Fruit fly (Drosophila melanogaster) whole organism, embryonic: ENCODE data around the gene CG13248.

Source experiments
- Asciz ChIP-seq: fragments of 200-800 bp; sonication (Bioruptor generic); optimal IDR thresholded peaks from 2 replicates; lab custom pipeline; 2017; ENCODE audit warnings: missing biosample characterization, mild to moderate bottlenecking, missing genetic modification characterization, missing genetic modification reagents
- Bteb2 ChIP-seq: fragments of 200-800 bp; sonication (Bioruptor generic); optimal IDR thresholded peaks from 2 replicates; lab custom pipeline; 2016; ENCODE audit warnings: missing biosample characterization, missing genetic modification characterization
- CG10209 ChIP-seq: fragments of 200-800 bp; sonication (Bioruptor generic); optimal IDR thresholded peaks from 3 replicates; lab custom pipeline; 2017; ENCODE audit warnings: missing biosample characterization, mild to moderate bottlenecking, missing genetic modification characterization, missing genetic modification reagents
- CG11398 ChIP-seq: fragments of 200-800 bp; sonication (Bioruptor generic); optimal IDR thresholded peaks from 2 replicates; lab custom pipeline; 2016; ENCODE audit warnings: missing biosample characterization, missing genetic modification characterization
- CG11456 ChIP-seq: fragments of 200-800 bp; sonication (Bioruptor generic); IDR thresholded peaks from 3 replicates; pipeline ENCODE4 v1.3.6; 2022; ENCODE audit warnings: missing biosample characterization, missing genetic modification characterization
- CG12659 ChIP-seq: fragments of 200-800 bp; sonication (Bioruptor generic); optimal IDR thresholded peaks from 3 replicates; lab custom pipeline; 2017; ENCODE audit warnings: mild to moderate bottlenecking, missing biosample characterization, missing genetic modification reagents, missing genetic modification characterization
- CG12942 ChIP-seq: fragments of 200-800 bp; sonication (Bioruptor generic); optimal IDR thresholded peaks from 3 replicates; lab custom pipeline; 2016; ENCODE audit warnings: missing biosample characterization, missing genetic modification characterization
- CG15479 ChIP-seq: fragments of 200-800 bp; sonication (Bioruptor generic); optimal IDR thresholded peaks from 3 replicates; lab custom pipeline; 2019; ENCODE audit warnings: missing biosample characterization, mild to moderate bottlenecking, missing genetic modification characterization, moderate library complexity
- CG1602 ChIP-seq: fragments of 200-800 bp; sonication (Bioruptor generic); optimal IDR thresholded peaks from 3 replicates; lab custom pipeline; 2016; ENCODE audit warnings: missing biosample characterization, missing genetic modification characterization
- CG1603 ChIP-seq: fragments of 200-800 bp; sonication (Bioruptor generic); optimal IDR thresholded peaks from 2 replicates; lab custom pipeline; 2019; ENCODE audit warnings: missing biosample characterization, mild to moderate bottlenecking, missing genetic modification characterization, moderate library complexity
- CG1832 ChIP-seq: fragments of 200-800 bp; sonication (Bioruptor generic); optimal IDR thresholded peaks from 2 replicates; lab custom pipeline; 2017; ENCODE audit warnings: missing biosample characterization, mild to moderate bottlenecking, missing genetic modification characterization, inconsistent platforms
- CG4854 ChIP-seq: fragments of 200-800 bp; sonication (Bioruptor generic); optimal IDR thresholded peaks from 2 replicates; lab custom pipeline; 2016; ENCODE audit warnings: missing biosample characterization, missing genetic modification characterization, inconsistent platforms
- CG7372 ChIP-seq: fragments of 200-800 bp; sonication (Bioruptor generic); IDR thresholded peaks from 2 replicates; pipeline ENCODE4 v1.3.6; 2022; ENCODE audit warnings: missing biosample characterization, missing genetic modification characterization
- CG8765 ChIP-seq: fragments of 200-800 bp; sonication (Bioruptor generic); IDR thresholded peaks from 2 replicates; pipeline ENCODE4 v1.3.6; 2022; ENCODE audit warnings: missing biosample characterization, missing genetic modification characterization
- CG9727 ChIP-seq: fragments of 200-800 bp; sonication (Bioruptor generic); optimal IDR thresholded peaks from 3 replicates; lab custom pipeline; 2017; ENCODE audit warnings: missing biosample characterization, mild to moderate bottlenecking, missing genetic modification characterization
- CG9817 ChIP-seq: fragments of 200-800 bp; sonication (Bioruptor generic); optimal IDR thresholded peaks from 2 replicates; lab custom pipeline; 2018; ENCODE audit warnings: missing biosample characterization, mild to moderate bottlenecking, missing genetic modification characterization, moderate library complexity
- Dfd ChIP-seq, 2 experiments: fragments of >200 bp; optimal IDR thresholded peaks; 2 replicates each; lab custom pipeline; 2017; ENCODE audit warnings: missing biosample characterization in 2 of 2, missing genetic modification characterization in 2 of 2
- Doc2 ChIP-seq: fragments of 200-800 bp; sonication (Bioruptor generic); IDR thresholded peaks from 2 replicates; pipeline ENCODE4 v1.3.6; 2022; ENCODE audit warnings: missing biosample characterization, missing genetic modification characterization
- Dp ChIP-seq: fragments of 200-800 bp; sonication (Bioruptor generic); optimal IDR thresholded peaks from 2 replicates; lab custom pipeline; 2018; ENCODE audit warnings: missing biosample characterization, mild to moderate bottlenecking, missing genetic modification characterization, moderate library complexity
- Fer2 ChIP-seq: fragments of 200-800 bp; sonication (Bioruptor generic); optimal IDR thresholded peaks from 2 replicates; lab custom pipeline; 2018; ENCODE audit warnings: missing biosample characterization, mild to moderate bottlenecking, missing genetic modification characterization, moderate library complexity
- Gsc ChIP-seq: fragments of 200-800 bp; sonication (Bioruptor generic); IDR thresholded peaks from 2 replicates; pipeline ENCODE4 v1.3.6; 2022; ENCODE audit warnings: missing biosample characterization, missing genetic modification characterization
- HHEX ChIP-seq: fragments of 200-800 bp; sonication (Bioruptor generic); optimal IDR thresholded peaks from 3 replicates; lab custom pipeline; 2017; ENCODE audit warnings: missing biosample characterization, mild to moderate bottlenecking, missing genetic modification characterization, missing genetic modification reagents
- HLH3B ChIP-seq: fragments of 200-800 bp; sonication (Bioruptor generic); IDR thresholded peaks from 2 replicates; pipeline ENCODE4 v1.3.6; 2022; ENCODE audit warnings: missing biosample characterization, missing genetic modification characterization
- Nf-YA ChIP-seq: fragments of 200-800 bp; sonication (Bioruptor generic); IDR thresholded peaks from 2 replicates; pipeline ENCODE4 v1.3.6; 2022; ENCODE audit warnings: missing biosample characterization, missing genetic modification characterization
- Ptx1 ChIP-seq: fragments of 200-800 bp; sonication (Bioruptor generic); IDR thresholded peaks from 2 replicates; pipeline ENCODE4 v1.3.6; 2022; ENCODE audit warnings: missing biosample characterization, missing genetic modification characterization
- Scr ChIP-seq: fragments of 200-800 bp; sonication (Bioruptor generic); IDR thresholded peaks from 2 replicates; pipeline ENCODE4 v1.3.6; 2022; ENCODE audit warnings: missing biosample characterization, missing genetic modification characterization; ENCODE audit not compliant: partially characterized antibody
- Six4 ChIP-seq: fragments of 200-800 bp; sonication (Bioruptor generic); optimal IDR thresholded peaks from 2 replicates; lab custom pipeline; 2016; ENCODE audit warnings: missing biosample characterization, missing genetic modification characterization
- Sry-δ ChIP-seq: fragments of 200-800 bp; sonication (Bioruptor generic); optimal IDR thresholded peaks from 2 replicates; lab custom pipeline; 2016; ENCODE audit warnings: missing biosample characterization, missing genetic modification characterization
- Usf ChIP-seq: fragments of 200-800 bp; sonication (Bioruptor generic); optimal IDR thresholded peaks from 2 replicates; lab custom pipeline; 2017; ENCODE audit warnings: missing genotype, missing biosample characterization, missing genetic modification characterization
- aop ChIP-seq: fragments of 200-800 bp; sonication (Bioruptor generic); IDR thresholded peaks from 2 replicates; pipeline ENCODE4 v1.3.6; 2022; ENCODE audit warnings: missing biosample characterization, missing genetic modification characterization
- ase ChIP-seq: fragments of 200-800 bp; sonication (Bioruptor generic); IDR thresholded peaks from 3 replicates; pipeline ENCODE4 v1.3.6; 2022; ENCODE audit warnings: missing biosample characterization, missing genetic modification characterization
- btn ChIP-seq: fragments of 200-800 bp; sonication (Bioruptor generic); optimal IDR thresholded peaks from 2 replicates; lab custom pipeline; 2016; ENCODE audit warnings: missing biosample characterization, missing genetic modification characterization
- chif ChIP-seq, 2 experiments: fragments of 200-800 bp; sonication (Bioruptor generic); optimal IDR thresholded peaks; 3 replicates each; lab custom pipeline; 2016; ENCODE audit warnings: missing biosample characterization in 2 of 2, missing genetic modification characterization in 2 of 2
- ci ChIP-seq: fragments of 200-800 bp; sonication (Bioruptor generic); IDR thresholded peaks from 3 replicates; pipeline ENCODE4 v1.3.6; 2022; ENCODE audit warnings: missing biosample characterization, missing genetic modification characterization
- dysf ChIP-seq: fragments of 200-800 bp; sonication (Bioruptor generic); IDR thresholded peaks from 3 replicates; pipeline ENCODE4 v1.3.6; 2022; ENCODE audit warnings: missing biosample characterization, missing genetic modification characterization
- en ChIP-seq: fragments of 200-800 bp; sonication (Bioruptor generic); optimal IDR thresholded peaks from 2 replicates; lab custom pipeline; 2016; ENCODE audit warnings: missing biosample characterization, missing genetic modification characterization
- fu2 ChIP-seq: fragments of 200-800 bp; sonication (Bioruptor generic); optimal IDR thresholded peaks from 2 replicates; lab custom pipeline; 2016; ENCODE audit warnings: missing biosample characterization, missing genetic modification characterization
- grn ChIP-seq: fragments of 200-800 bp; sonication (Bioruptor generic); optimal IDR thresholded peaks from 3 replicates; lab custom pipeline; 2017; ENCODE audit warnings: missing biosample characterization, missing genetic modification characterization
- gsb-n ChIP-seq: fragments of 200-800 bp; sonication (Bioruptor generic); optimal IDR thresholded peaks from 3 replicates; lab custom pipeline; 2018; ENCODE audit warnings: missing biosample characterization, mild to moderate bottlenecking, missing genetic modification characterization
- insv ChIP-seq, 2 experiments: fragments of 200-800 bp; sonication (Bioruptor generic); optimal IDR thresholded peaks; 3 replicates each; lab custom pipeline; 2016 to 2018; ENCODE audit warnings: missing biosample characterization in 2 of 2, missing genetic modification characterization in 2 of 2
- onecut ChIP-seq: fragments of 200-800 bp; sonication (Bioruptor generic); IDR thresholded peaks from 2 replicates; pipeline ENCODE4 v1.3.6; 2022; ENCODE audit warnings: missing biosample characterization, missing genetic modification characterization
- p53 ChIP-seq: fragments of 200-800 bp; sonication (Bioruptor generic); optimal IDR thresholded peaks from 2 replicates; lab custom pipeline; 2016; ENCODE audit warnings: missing biosample characterization, missing genetic modification characterization
- psq ChIP-seq: fragments of 200-800 bp; sonication (Bioruptor generic); optimal IDR thresholded peaks from 2 replicates; lab custom pipeline; 2017; ENCODE audit warnings: missing biosample characterization, missing genetic modification characterization
- schlank ChIP-seq: fragments of 200-800 bp; sonication (Bioruptor generic); optimal IDR thresholded peaks from 2 replicates; lab custom pipeline; 2018; ENCODE audit warnings: missing biosample characterization, mild to moderate bottlenecking, missing genetic modification characterization
- sd ChIP-seq: fragments of 200-800 bp; sonication (Bioruptor generic); optimal IDR thresholded peaks from 3 replicates; lab custom pipeline; 2018; ENCODE audit warnings: missing biosample characterization, mild to moderate bottlenecking, missing genetic modification characterization, moderate library complexity
- sim ChIP-seq: fragments of 200-800 bp; sonication (Bioruptor generic); IDR thresholded peaks from 2 replicates; pipeline ENCODE4 v1.3.6; 2022; ENCODE audit warnings: missing biosample characterization, missing genetic modification characterization
- ssp ChIP-seq: fragments of 200-800 bp; sonication (Bioruptor generic); IDR thresholded peaks from 2 replicates; pipeline ENCODE4 v1.3.6; 2022; ENCODE audit warnings: missing biosample characterization, missing genetic modification characterization
- sug ChIP-seq: fragments of 200-800 bp; optimal IDR thresholded peaks from 2 replicates; lab custom pipeline; 2019; ENCODE audit warnings: missing biosample characterization, mild to moderate bottlenecking, missing genetic modification characterization, moderate library complexity
- tap ChIP-seq: fragments of 200-800 bp; optimal IDR thresholded peaks from 3 replicates; lab custom pipeline; 2019; ENCODE audit warnings: missing biosample characterization, mild to moderate bottlenecking, missing genetic modification characterization, moderate library complexity
- tna ChIP-seq: fragments of 200-800 bp; sonication (Bioruptor generic); IDR thresholded peaks from 2 replicates; pipeline ENCODE4 v1.3.6; 2022; ENCODE audit warnings: missing biosample characterization, missing genetic modification characterization; ENCODE audit not compliant: partially characterized antibody

Gene CG13248

DNA sequence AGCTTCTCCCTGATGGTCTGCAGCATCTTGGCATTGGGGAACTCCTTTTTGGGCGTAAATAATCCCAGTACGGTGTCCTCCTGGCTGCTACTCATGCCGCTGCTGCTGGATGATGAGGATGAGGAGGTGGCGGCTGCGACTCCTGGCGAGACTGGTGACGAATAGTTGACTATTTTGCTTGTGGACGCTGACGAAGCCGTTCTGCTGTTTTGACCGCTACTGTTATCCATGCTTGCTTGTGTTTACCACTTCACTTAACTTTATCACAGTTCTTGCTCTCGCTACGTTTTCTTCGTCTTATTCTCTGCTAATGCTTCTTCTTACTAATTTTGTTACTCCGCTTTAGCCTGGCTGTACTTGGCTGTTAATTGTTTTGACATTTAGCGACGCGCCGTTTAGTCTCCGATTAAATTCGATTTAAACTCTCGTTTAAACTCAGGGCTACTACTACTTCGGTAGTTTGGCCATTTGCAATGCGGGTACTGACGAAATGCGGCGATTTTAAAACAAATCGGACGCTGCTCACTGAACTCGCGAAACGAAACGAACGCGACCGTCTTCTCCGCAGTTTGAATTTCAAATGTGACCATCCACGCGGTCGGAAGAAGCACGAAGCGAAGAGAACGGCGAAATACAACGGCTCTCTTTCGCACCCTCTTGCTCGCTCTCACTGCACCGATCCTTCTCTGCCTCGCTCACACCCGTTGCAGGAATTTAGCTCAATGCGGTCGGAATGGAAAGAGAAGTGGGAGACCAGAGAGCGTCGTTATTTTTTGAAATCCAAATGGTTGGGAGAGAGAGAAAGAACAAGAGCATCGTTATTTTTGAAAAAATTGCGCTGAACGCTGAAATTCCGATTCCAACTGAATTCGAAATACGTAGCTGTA is 9.1 kb downstream of the CG13248 start, which contains the start of gene trbl (continued):
- TF ChIP-seq Gsc (GFP tag; lab: Robert Waterston, UW) (no peak), Scr (peak; percentile 57), CG11398 (GFP tag; lab: Kevin White, UChicago) (peak; percentile 17), CG10209 (no peak), dysf (no peak), HHEX (GFP tag; lab: Kevin White, UChicago) (no peak), ssp (GFP tag; lab: Robert Waterston, UW) (no peak), Nf-YA (no peak), fu2 (GFP tag; lab: Kevin White, UChicago) (no peak), insv (GFP tag; optimal IDR thresholded peaks at IDR 0.05; lab: Kevin White, UChicago) (peak in 1 of 2 experiments; percentile 72), CG12659 (GFP tag; lab: Kevin White, UChicago) (peak; percentile 22), gsb-n (no peak), CG15479 (GFP tag; lab: Kevin White, UChicago) (peak; percentile 75), Ptx1 (GFP tag; lab: Robert Waterston, UW) (no peak), btn (GFP tag; lab: Kevin White, UChicago) (no peak), ase (no peak), Bteb2 (no peak), Dp (GFP tag; lab: Kevin White, UChicago) (peak; percentile 55), ci (peak; percentile 43; the same call in 1 of the 3 replicates), CG9817 (tag; lab: Kevin White, UChicago) (no peak), tna (no peak; the same call in 1 of the 2 replicates), CG8765 (GFP tag; lab: Robert Waterston, UW) (no peak), CG11456 (GFP tag; lab: Robert Waterston, UW) (no peak), HLH3B (GFP tag; lab: Robert Waterston, UW) (no peak), Doc2 (GFP tag; lab: Robert Waterston, UW) (no peak), grn (no peak), psq (GFP tag; lab: Kevin White, UChicago) (peak; percentile 83), CG4854 (GFP tag; lab: Kevin White, UChicago) (no peak), CG7372 (no peak), Sry-δ (GFP tag; lab: Kevin White, UChicago) (no peak), CG12942 (GFP tag; lab: Kevin White, UChicago) (no peak), schlank (no peak), CG1603 (tag; lab: Kevin White, UChicago) (peak; percentile 27), tap (peak; percentile 18), Dfd (GFP tag; optimal IDR thresholded peaks at IDR 0.05; lab: Kevin White, UChicago) (no peak), CG1602 (GFP tag; lab: Kevin White, UChicago) (no peak), CG1832 (GFP tag; lab: Kevin White, UChicago) (peak; percentile 97), en (GFP tag; lab: Kevin White, UChicago) (no peak), Fer2 (tag; lab: Kevin White, UChicago) (no peak), chif (GFP tag; optimal IDR thresholded peaks at IDR 0.05; lab: Kevin White, UChicago) (peak in 1 of 2 experiments; percentile 35), CG9727 (GFP tag; lab: Kevin White, UChicago) (no peak), sim (no peak), sug (tag; lab: Kevin White, UChicago) (no peak), aop (GFP tag; lab: Robert Waterston, UW) (no peak), Six4 (GFP tag; lab: Kevin White, UChicago) (no peak), sd (tag; lab: Kevin White, UChicago) (peak; percentile 99), onecut (GFP tag; lab: Robert Waterston, UW) (peak; percentile 27; the same call in 1 of the 2 replicates), Asciz (no peak), Usf (GFP tag; lab: Kevin White, UChicago) (no peak), p53 (no peak)
